Worm (Caenorhabditis elegans) whole organism, late embryonic: ENCODE measurements around the gene suox-1.

Source experiments
- F13H6.1 ChIP-seq: sonication (generic microtip); optimal IDR thresholded peaks from 2 replicates; lab custom pipeline; 2016; ENCODE audit warnings: missing genetic modification characterization, missing compliant biosample characterization
- K02D7.2 ChIP-seq: sonication (generic microtip); optimal IDR thresholded peaks from 2 replicates; lab custom pipeline; 2017; ENCODE audit warnings: mild to moderate bottlenecking, missing genetic modification characterization, missing compliant biosample characterization
- elt-2 ChIP-seq: sonication (generic microtip); optimal IDR thresholded peaks from 2 replicates; lab custom pipeline; 2016; ENCODE audit warnings: missing genetic modification reagents, missing genetic modification characterization, missing compliant biosample characterization
- hlh-6 ChIP-seq: sonication (generic microtip); optimal IDR thresholded peaks from 2 replicates; lab custom pipeline; 2016; ENCODE audit warnings: missing genotype, missing genetic modification characterization, missing compliant biosample characterization
- lin-11 ChIP-seq: fragments of 200-800 bp; sonication (Bioruptor generic); optimal IDR thresholded peaks from 2 replicates; lab custom pipeline; 2018; ENCODE audit warnings: mild to moderate bottlenecking, missing genetic modification characterization, missing compliant biosample characterization
- nfya-1 ChIP-seq: sonication (generic microtip); optimal IDR thresholded peaks from 2 replicates; lab custom pipeline; 2017; ENCODE audit warnings: missing genetic modification characterization, mild to moderate bottlenecking, missing compliant biosample characterization, antibody characterized with exemption, moderate library complexity
- nhr-11 ChIP-seq: fragments of 150-350 bp; optimal IDR thresholded peaks from 2 replicates; lab custom pipeline; 2014; ENCODE audit warnings: missing biosample characterization, missing genetic modification characterization
- pat-9 ChIP-seq: fragments of 200-800 bp; sonication (Bioruptor generic); optimal IDR thresholded peaks from 2 replicates; lab custom pipeline; 2018; ENCODE audit warnings: mild to moderate bottlenecking, missing genetic modification characterization, moderate library complexity, missing compliant biosample characterization
- pha-2 ChIP-seq: sonication (generic microtip); optimal IDR thresholded peaks from 2 replicates; lab custom pipeline; 2017; ENCODE audit warnings: mild to moderate bottlenecking, missing genetic modification characterization, missing compliant biosample characterization
- sdc-2 ChIP-seq: sonication (generic microtip); optimal IDR thresholded peaks from 2 replicates; lab custom pipeline; 2016; ENCODE audit warnings: missing genotype, missing genetic modification characterization, missing compliant biosample characterization
- tbx-2 ChIP-seq: sonication (generic microtip); optimal IDR thresholded peaks from 2 replicates; lab custom pipeline; 2016; ENCODE audit warnings: missing genetic modification characterization, missing compliant biosample characterization

ce11 chrX:15492759-15493158, 4.6 kb upstream of the suox-1 start:
- TF ChIP-seq pha-2 (tag; lab: Kevin White, UChicago) (no peak), K02D7.2 (tag; lab: Kevin White, UChicago) (no peak), sdc-2 (peak; percentile 19), pat-9 (tag; lab: Kevin White, UChicago) (no peak), hlh-6 (tag; lab: Kevin White, UChicago) (no peak), tbx-2 (tag; lab: Kevin White, UChicago) (peak; percentile 70), nhr-11 (tag; lab: Kevin White, UChicago) (no peak), lin-11 (tag; lab: Kevin White, UChicago) (peak; percentile 7), elt-2 (tag; lab: Kevin White, UChicago) (peak; percentile 53), F13H6.1 (tag; lab: Kevin White, UChicago) (no peak), nfya-1 (peak; percentile 64)
